Worm (Caenorhabditis elegans): ENCODE data around the gene fbxa-151.
"Not testable (repeated sequence)": the region's sequence is repeated elsewhere in the genome, so short reads cannot be mapped to it uniquely, and the experiment has no call there.

Gene fbxa-151

ce11 chrIII:1266799-1267198 is at the start of gene fbxa-151:
fbxa-151 (minus strand) TSS chrIII:1266899.
- not testable (repeated sequence) for TF ChIP-seq unc-62 (GFP tag; optimal IDR thresholded peaks at IDR 0.05)

ce11 chrIII:1315038-1315437 is 48.3 kb upstream of the fbxa-151 start, which contains the start of the genes fbxa-80 and fbxa-19:
fbxa-80 (minus strand) TSS chrIII:1315210.
fbxa-19 (plus strand) TSS chrIII:1315401.
- no peak for TF ChIP-seq unc-62 (GFP tag; optimal IDR thresholded peaks at IDR 0.05)

- no peak for TF ChIP-seq unc-62 (GFP tag; optimal IDR thresholded peaks at IDR 0.05)
Measured at ce11 chrIII:1314283-1314682, 47.6 kb upstream of the fbxa-151 start.

ce11 chrIII:1311367-1311766 is 44.7 kb upstream of the fbxa-151 start:
- TF ChIP-seq unc-62 (GFP tag; optimal IDR thresholded peaks at IDR 0.05) = no peak

ce11 chrIII:1308887-1309286 is 42.2 kb upstream of the fbxa-151 start, which contains the start of gene Y82E9BL.12:
Y82E9BL.12 (plus strand) TSS chrIII:1309187.
- no peak for TF ChIP-seq unc-62 (GFP tag; optimal IDR thresholded peaks at IDR 0.05)

- no peak for TF ChIP-seq unc-62 (GFP tag; optimal IDR thresholded peaks at IDR 0.05)
Measured at ce11 chrIII:1308209-1308608, 41.5 kb upstream of the fbxa-151 start, which contains the start of gene fbxa-79. fbxa-79 (minus strand) TSS chrIII:1308294.

- no peak for TF ChIP-seq unc-62 (GFP tag; optimal IDR thresholded peaks at IDR 0.05)
Measured at ce11 chrIII:1307333-1307732, 40.6 kb upstream of the fbxa-151 start.

- no peak for TF ChIP-seq unc-62 (GFP tag; optimal IDR thresholded peaks at IDR 0.05)
Measured at ce11 chrIII:1303414-1303813, 36.7 kb upstream of the fbxa-151 start, which contains the start of gene fbxa-75. fbxa-75 (plus strand) TSS chrIII:1303714.

- TF ChIP-seq unc-62 (GFP tag; optimal IDR thresholded peaks at IDR 0.05) = no peak
Measured at ce11 chrIII:1297604-1298003, 30.9 kb upstream of the fbxa-151 start, which contains the start of gene fbxa-28. fbxa-28 (plus strand) TSS chrIII:1297904.

- TF ChIP-seq unc-62 (GFP tag; optimal IDR thresholded peaks at IDR 0.05) = no peak
Measured at ce11 chrIII:1295149-1295716, 28.5 kb upstream of the fbxa-151 start, which contains the start of gene fbxa-35. fbxa-35 (plus strand) TSS chrIII:1295666.

ce11 chrIII:1293135-1293534 is 26.4 kb upstream of the fbxa-151 start, which contains the start of gene fbxa-36:
fbxa-36 (minus strand) TSS chrIII:1293235.
- no peak for TF ChIP-seq unc-62 (GFP tag; optimal IDR thresholded peaks at IDR 0.05)

ce11 chrIII:1289139-1289538 is 22.4 kb upstream of the fbxa-151 start:
- no peak for TF ChIP-seq unc-62 (GFP tag; optimal IDR thresholded peaks at IDR 0.05)

- TF ChIP-seq unc-62 (GFP tag; optimal IDR thresholded peaks at IDR 0.05) = no peak
Measured at ce11 chrIII:1288473-1289056, 21.9 kb upstream of the fbxa-151 start, which contains the start of gene fbxa-50. fbxa-50 (minus strand) TSS chrIII:1288523.

- no peak for TF ChIP-seq unc-62 (GFP tag; optimal IDR thresholded peaks at IDR 0.05)
Measured at ce11 chrIII:1284584-1285046, 17.9 kb upstream of the fbxa-151 start, which contains the start of gene fbxa-37. fbxa-37 (plus strand) TSS chrIII:1284996.

ce11 chrIII:1279197-1279596 is 12.5 kb upstream of the fbxa-151 start:
- TF ChIP-seq unc-62 (GFP tag; optimal IDR thresholded peaks at IDR 0.05) = no peak

ce11 chrIII:1275513-1275912 is 8.8 kb upstream of the fbxa-151 start, which contains the start of gene fbxa-30:
fbxa-30 (minus strand) TSS chrIII:1275613.
- TF ChIP-seq unc-62 (GFP tag; optimal IDR thresholded peaks at IDR 0.05) = no peak

Measured in whole organism, dauer.